Fruit fly (Drosophila melanogaster): Measurements from ENCODE around the gene CG31431.

Gene CG31431

DNA sequence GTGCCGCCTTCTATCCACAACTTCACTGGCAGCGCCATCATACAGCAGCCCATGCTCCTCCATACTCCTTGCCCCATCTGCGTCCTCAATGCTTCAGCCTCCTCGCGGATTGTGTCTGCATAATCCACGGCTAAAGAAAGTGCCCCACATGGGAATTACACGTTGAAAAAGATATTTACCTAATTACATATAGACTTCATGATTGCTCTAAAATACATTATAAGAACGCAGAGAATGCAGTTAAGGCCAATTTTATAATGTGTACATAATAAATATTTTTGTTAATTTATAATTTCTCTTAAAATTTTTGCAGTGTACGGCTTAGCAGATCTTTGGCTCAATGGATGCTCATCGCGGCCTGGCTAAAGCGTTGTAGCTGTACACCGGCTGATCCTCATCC lies 35.1 kb downstream of the CG31431 start:
- TF ChIP-seq CG11294 (GFP tag; IDR thresholded peaks at IDR 0.05) (peak; percentile 60), CG6792 (GFP tag; optimal IDR thresholded peaks at IDR 0.05) (peak; percentile 77), spab (GFP tag; optimal IDR thresholded peaks at IDR 0.05) (peak; percentile 89), CG32006 (GFP tag; optimal IDR thresholded peaks at IDR 0.05) (peak; percentile 95), CG6163 (GFP tag; IDR thresholded peaks at IDR 0.05) (peak; percentile 94), CG10631 (GFP tag; optimal IDR thresholded peaks at IDR 0.05) (peak; percentile 90), CG3919 (GFP tag; optimal IDR thresholded peaks at IDR 0.05) (peak; percentile 87), dsx (GFP tag; optimal IDR thresholded peaks at IDR 0.05; ENCODE audit: poor library complexity, severe bottlenecking) (peak; percentile 88), Hr39 (GFP tag; optimal IDR thresholded peaks at IDR 0.05) (peak; percentile 43), Met (GFP tag; optimal IDR thresholded peaks at IDR 0.05) (peak; percentile 78), CG8119 (GFP tag; IDR thresholded peaks at IDR 0.05) (peak; percentile 93), CG1621 (tag; optimal IDR thresholded peaks at IDR 0.05) (peak; percentile 79), ss (GFP tag; optimal IDR thresholded peaks at IDR 0.05) (peak; percentile 73 to 89), CG11902 (GFP tag; optimal IDR thresholded peaks at IDR 0.05) (peak; percentile 44), CG16779 (tag; optimal IDR thresholded peaks at IDR 0.05) (peak; percentile 69), CG6808 (GFP tag; optimal IDR thresholded peaks at IDR 0.05) (peak; percentile 84), CG34406 (GFP tag; optimal IDR thresholded peaks at IDR 0.05) (peak; percentile 80), Sox14 (GFP tag; optimal IDR thresholded peaks at IDR 0.05) (peak; percentile 82), acj6 (GFP tag; optimal IDR thresholded peaks at IDR 0.05) (peak; percentile 85), CG4318 (GFP tag; optimal IDR thresholded peaks at IDR 0.05) (peak; percentile 87), achi (GFP tag; optimal IDR thresholded peaks at IDR 0.05) (peak; percentile 88), CG7368 (GFP tag; optimal IDR thresholded peaks at IDR 0.05) (peak; percentile 6), pdm3 (GFP tag; optimal IDR thresholded peaks at IDR 0.05) (peak; percentile 82), salr (GFP tag; optimal IDR thresholded peaks at IDR 0.05) (peak; percentile 69 to 91), CG31627 (GFP tag; optimal IDR thresholded peaks at IDR 0.05) (peak; percentile 58), dac (GFP tag; optimal IDR thresholded peaks at IDR 0.05) (peak; percentile 76), Hr38 (GFP tag; optimal IDR thresholded peaks at IDR 0.05) (no peak), CG9139 (GFP tag; optimal IDR thresholded peaks at IDR 0.05) (peak; percentile 81), CG6854 (GFP tag; optimal IDR thresholded peaks at IDR 0.05) (peak; percentile 67), Gug (GFP tag; IDR thresholded peaks at IDR 0.05) (peak; percentile 88), CG11762 (GFP tag; optimal IDR thresholded peaks at IDR 0.05; ENCODE audit: insufficient read depth) (peak; percentile 69), Smox (GFP tag; optimal IDR thresholded peaks at IDR 0.05) (peak; percentile 65), CG8319 (GFP tag; optimal IDR thresholded peaks at IDR 0.05) (peak; percentile 57), CG10669 (GFP tag; optimal IDR thresholded peaks at IDR 0.05) (peak; percentile 82), vri (GFP tag; optimal IDR thresholded peaks at IDR 0.05) (peak; percentile 46), Lpt (GFP tag; optimal IDR thresholded peaks at IDR 0.05) (peak; percentile 89), net (GFP tag; optimal IDR thresholded peaks at IDR 0.05) (peak; percentile 79), Ets96B (tag; optimal IDR thresholded peaks at IDR 0.05) (peak; percentile 91), fd59A (GFP tag; optimal IDR thresholded peaks at IDR 0.05) (peak; percentile 83), Eip75B (GFP tag; optimal IDR thresholded peaks at IDR 0.05) (peak; percentile 84), CG15336 (GFP tag; IDR thresholded peaks at IDR 0.05) (peak; percentile 92), Sox102F (GFP tag; optimal IDR thresholded peaks at IDR 0.05) (peak; percentile 72), fd85E (GFP tag; optimal IDR thresholded peaks at IDR 0.05) (no peak), CG3032 (tag; optimal IDR thresholded peaks at IDR 0.05) (peak; percentile 89), esn (GFP tag; optimal IDR thresholded peaks at IDR 0.05) (peak; percentile 79), eg (GFP tag; IDR thresholded peaks at IDR 0.05) (peak; percentile 90), Sox15 (GFP tag; optimal IDR thresholded peaks at IDR 0.05) (peak; percentile 43), lz (GFP tag; optimal IDR thresholded peaks at IDR 0.05) (peak; percentile 64), Ets21C (GFP tag; optimal IDR thresholded peaks at IDR 0.05) (peak; percentile 30), svp (GFP tag) (peak; percentile 86), Eip78C (GFP tag) (peak; percentile 96), Eip93F (GFP tag; optimal IDR thresholded peaks at IDR 0.05) (no peak)

Measured in whole organism, prepupa.